Fruit fly (Drosophila melanogaster) whole organism, pupa: Measurements from ENCODE around the gene CG8925.

Source experiments
- D1 ChIP-seq: fragments of 200-800 bp; sonication (Bioruptor generic); optimal IDR thresholded peaks from 2 replicates; lab custom pipeline; 2018; ENCODE audit warnings: missing biosample characterization, mild to moderate bottlenecking, missing genetic modification characterization, moderate library complexity
- Pif1B ChIP-seq: fragments of 200-800 bp; sonication (Bioruptor generic); optimal IDR thresholded peaks from 3 replicates; lab custom pipeline; 2016; ENCODE audit warnings: missing biosample characterization, missing genetic modification characterization

DNA sequence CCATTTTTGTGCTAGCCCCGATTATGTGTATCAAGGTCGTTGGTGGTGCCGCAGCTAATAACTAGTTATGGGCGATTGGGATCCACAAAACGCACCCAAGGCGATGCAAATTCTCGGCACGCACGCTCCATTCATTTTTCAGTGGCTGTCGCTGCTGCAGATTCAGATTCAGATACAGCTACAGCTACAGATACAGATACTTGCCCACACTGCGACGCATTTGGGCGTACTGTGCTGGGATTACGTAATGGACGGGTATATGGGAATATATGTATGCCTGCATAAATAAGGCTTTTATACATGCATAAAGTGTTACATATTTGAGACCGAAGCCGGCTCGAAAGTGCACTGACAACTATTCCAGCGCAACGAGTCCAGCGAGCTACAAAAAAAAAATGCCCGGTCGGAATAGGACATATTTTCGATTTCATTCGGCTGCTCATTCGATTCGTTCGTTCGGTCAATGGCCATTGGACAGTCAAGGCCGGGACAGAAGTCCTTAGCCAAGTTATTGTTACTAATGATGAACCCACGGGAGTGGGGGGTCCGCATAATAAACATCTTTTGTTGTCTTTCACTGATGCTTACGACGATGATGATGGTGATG lies 10.6 kb downstream of the CG8925 start:
- TF ChIP-seq Pif1B (GFP tag; lab: Kevin White, UChicago) (no peak), D1 (tag; lab: Kevin White, UChicago) (no peak)
